Worm (Caenorhabditis elegans): Measurements from ENCODE around the gene srz-63.

DNA sequence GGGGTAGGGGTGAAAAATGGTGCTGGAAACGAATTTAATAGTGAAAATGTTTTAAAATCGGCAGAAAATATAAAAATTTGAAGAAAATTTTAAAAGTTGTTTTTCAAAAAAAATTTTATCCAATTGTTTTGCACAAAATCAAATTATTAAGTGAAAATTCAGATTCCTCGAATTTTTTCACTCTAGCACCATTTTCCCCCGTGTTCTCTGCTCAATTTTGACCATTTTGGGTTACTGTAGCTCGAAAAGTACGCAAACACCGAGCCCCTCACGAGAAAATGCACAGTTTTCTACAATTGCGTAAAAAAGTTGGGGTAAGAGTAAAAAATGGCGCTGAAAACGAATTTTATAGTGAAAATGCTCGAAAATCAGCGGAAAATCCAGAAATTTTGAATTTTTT lies 51.4 kb downstream of the srz-63 start:
- TF ChIP-seq ztf-23 (GFP tag; IDR thresholded peaks at IDR 0.05), result no peak
- TF ChIP-seq med-1 (GFP tag; optimal IDR thresholded peaks at IDR 0.05; ENCODE audit: insufficient read depth), result no peak
- TF ChIP-seq flt-1 (GFP tag; IDR thresholded peaks at IDR 0.05), result no peak
- no peak for TF ChIP-seq ref-1 (GFP tag; conservative IDR thresholded peaks at IDR 0.05)

Measured in whole organism, midembryonic.